Fruit fly (Drosophila melanogaster) whole organism, prepupa: ENCODE data around the gene CG4907.

Experiments used
- Blimp-1 ChIP-seq: fragments of 200-800 bp; sonication (Bioruptor generic); optimal IDR thresholded peaks from 3 replicates; lab custom pipeline; 2017; ENCODE audit warnings: missing biosample characterization, missing genetic modification characterization, mild to moderate bottlenecking, moderate library complexity, missing genetic modification reagents
- CG10631 ChIP-seq: fragments of 200-800 bp; sonication (Bioruptor generic); optimal IDR thresholded peaks from 2 replicates; lab custom pipeline; 2016; ENCODE audit warnings: missing biosample characterization, missing genetic modification characterization
- CG10669 ChIP-seq: fragments of 200-800 bp; sonication (Bioruptor generic); optimal IDR thresholded peaks from 3 replicates; lab custom pipeline; 2018; ENCODE audit warnings: missing biosample characterization, mild to moderate bottlenecking, missing genetic modification characterization, moderate library complexity
- CG11762 ChIP-seq: fragments of 200-800 bp; sonication (Bioruptor generic); optimal IDR thresholded peaks from 3 replicates; lab custom pipeline; 2016; ENCODE audit warnings: missing biosample characterization, missing genetic modification characterization; ENCODE audit not compliant: insufficient read depth
- CG11902 ChIP-seq: fragments of 200-800 bp; sonication (Bioruptor generic); optimal IDR thresholded peaks from 3 replicates; lab custom pipeline; 2016; ENCODE audit warnings: missing biosample characterization, missing genetic modification characterization
- CG15336 ChIP-seq: fragments of 200-800 bp; sonication (Bioruptor generic); IDR thresholded peaks from 2 replicates; pipeline ENCODE4 v1.3.6; 2022; ENCODE audit warnings: missing biosample characterization, missing genetic modification characterization
- CG1621 ChIP-seq: fragments of 200-800 bp; sonication (Bioruptor generic); optimal IDR thresholded peaks from 3 replicates; lab custom pipeline; 2018; ENCODE audit warnings: missing biosample characterization, mild to moderate bottlenecking, missing genetic modification characterization
- CG16779 ChIP-seq: fragments of 200-800 bp; sonication (Bioruptor generic); optimal IDR thresholded peaks from 3 replicates; lab custom pipeline; 2017; ENCODE audit warnings: missing biosample characterization, mild to moderate bottlenecking, missing genetic modification characterization
- CG3032 ChIP-seq: fragments of 200-800 bp; optimal IDR thresholded peaks from 2 replicates; lab custom pipeline; 2019; ENCODE audit warnings: missing biosample characterization, mild to moderate bottlenecking, missing genetic modification characterization, moderate library complexity
- CG31627 ChIP-seq: fragments of 200-800 bp; sonication (Bioruptor generic); optimal IDR thresholded peaks from 3 replicates; lab custom pipeline; 2016; ENCODE audit warnings: missing biosample characterization, missing genetic modification characterization
- CG32006 ChIP-seq: fragments of 200-800 bp; sonication (Bioruptor generic); optimal IDR thresholded peaks from 3 replicates; lab custom pipeline; 2017; ENCODE audit warnings: missing biosample characterization, mild to moderate bottlenecking, missing genetic modification characterization
- CG34406 ChIP-seq: fragments of 200-800 bp; sonication (Bioruptor generic); optimal IDR thresholded peaks from 3 replicates; lab custom pipeline; 2016; ENCODE audit warnings: missing biosample characterization, missing genetic modification characterization
- CG3919 ChIP-seq: fragments of 200-800 bp; sonication (Bioruptor generic); optimal IDR thresholded peaks from 3 replicates; lab custom pipeline; 2016; ENCODE audit warnings: missing biosample characterization, missing genetic modification characterization
- CG4318 ChIP-seq: fragments of 200-800 bp; sonication (Bioruptor generic); optimal IDR thresholded peaks from 3 replicates; lab custom pipeline; 2017; ENCODE audit warnings: missing biosample characterization, mild to moderate bottlenecking, missing genetic modification characterization
- CG6163 ChIP-seq: fragments of 200-800 bp; sonication (Bioruptor generic); IDR thresholded peaks from 3 replicates; pipeline ENCODE4 v1.3.6; 2022; ENCODE audit warnings: missing biosample characterization, missing genetic modification characterization
- CG6792 ChIP-seq: fragments of 200-800 bp; sonication (Bioruptor generic); optimal IDR thresholded peaks from 3 replicates; lab custom pipeline; 2016; ENCODE audit warnings: missing biosample characterization, missing genetic modification characterization
- CG6808 ChIP-seq: fragments of 200-800 bp; sonication (Bioruptor generic); optimal IDR thresholded peaks from 3 replicates; lab custom pipeline; 2017; ENCODE audit warnings: missing biosample characterization, missing genetic modification characterization, mild to moderate bottlenecking, moderate library complexity, missing genetic modification reagents
- CG6854 ChIP-seq: fragments of 200-800 bp; sonication (Bioruptor generic); optimal IDR thresholded peaks from 2 replicates; lab custom pipeline; 2017; ENCODE audit warnings: missing biosample characterization, mild to moderate bottlenecking, missing genetic modification characterization
- CG7368 ChIP-seq: fragments of 200-800 bp; sonication (Bioruptor generic); optimal IDR thresholded peaks from 3 replicates; lab custom pipeline; 2016; ENCODE audit warnings: missing biosample characterization, missing genetic modification characterization
- CG8119 ChIP-seq: fragments of 200-800 bp; sonication (Bioruptor generic); IDR thresholded peaks from 3 replicates; pipeline ENCODE4 v1.3.6; 2022; ENCODE audit warnings: missing biosample characterization, missing genetic modification characterization
- CG8319 ChIP-seq: fragments of 200-800 bp; sonication (Bioruptor generic); optimal IDR thresholded peaks from 3 replicates; lab custom pipeline; 2016; ENCODE audit warnings: missing biosample characterization, missing genetic modification characterization
- CG8632 ChIP-seq: fragments of 200-800 bp; sonication (Bioruptor generic); optimal IDR thresholded peaks from 3 replicates; lab custom pipeline; 2016; ENCODE audit warnings: missing biosample characterization, missing genetic modification characterization
- CG9139 ChIP-seq: fragments of 200-800 bp; sonication (Bioruptor generic); optimal IDR thresholded peaks from 3 replicates; lab custom pipeline; 2017; ENCODE audit warnings: missing biosample characterization, mild to moderate bottlenecking, missing genetic modification characterization
- Eip78C ChIP-seq: fragments of 200-800 bp; sonication (Bioruptor generic); peaks from one replicate; lab custom pipeline; 2016; ENCODE audit warnings: missing biosample characterization, missing genetic modification characterization
- Eip93F ChIP-seq: fragments of 200-800 bp; sonication (Bioruptor generic); optimal IDR thresholded peaks from 2 replicates; lab custom pipeline; 2016; ENCODE audit warnings: missing biosample characterization, mild to moderate bottlenecking, missing genetic modification characterization
- Ets21C ChIP-seq: fragments of 200-800 bp; sonication (Bioruptor generic); optimal IDR thresholded peaks from 3 replicates; lab custom pipeline; 2016; ENCODE audit warnings: missing biosample characterization, missing genetic modification characterization
- Ets96B ChIP-seq: fragments of 200-800 bp; optimal IDR thresholded peaks from 2 replicates; lab custom pipeline; 2019; ENCODE audit warnings: missing biosample characterization, mild to moderate bottlenecking, missing genetic modification characterization, moderate library complexity
- Gug ChIP-seq: fragments of 200-800 bp; sonication (Bioruptor generic); IDR thresholded peaks from 2 replicates; pipeline ENCODE4 v1.3.6; 2022; ENCODE audit warnings: missing biosample characterization, missing genetic modification characterization
- Hr38 ChIP-seq: sonication (Bioruptor generic); optimal IDR thresholded peaks from 2 replicates; lab custom pipeline; 2016; ENCODE audit warnings: missing biosample characterization, missing genetic modification characterization
- Lpt ChIP-seq: fragments of 200-800 bp; sonication (Bioruptor generic); optimal IDR thresholded peaks from 3 replicates; lab custom pipeline; 2016; ENCODE audit warnings: missing biosample characterization, missing genetic modification characterization
- Met ChIP-seq: fragments of 200-800 bp; sonication (Bioruptor generic); optimal IDR thresholded peaks from 3 replicates; lab custom pipeline; 2016; ENCODE audit warnings: missing biosample characterization, missing genetic modification characterization
- Smox ChIP-seq: fragments of 200-800 bp; sonication (Bioruptor generic); optimal IDR thresholded peaks from 3 replicates; lab custom pipeline; 2016; ENCODE audit warnings: missing biosample characterization, missing genetic modification characterization
- Sox102F ChIP-seq: fragments of 200-800 bp; sonication (Bioruptor generic); optimal IDR thresholded peaks from 2 replicates; lab custom pipeline; 2016; ENCODE audit warnings: missing biosample characterization, mild to moderate bottlenecking, missing genetic modification characterization
- Sox14 ChIP-seq: fragments of 200-800 bp; sonication (Bioruptor generic); optimal IDR thresholded peaks from 3 replicates; lab custom pipeline; 2016; ENCODE audit warnings: missing biosample characterization, missing genetic modification characterization
- Sox15 ChIP-seq: fragments of 200-800 bp; sonication (Bioruptor generic); optimal IDR thresholded peaks from 3 replicates; lab custom pipeline; 2016; ENCODE audit warnings: missing biosample characterization, missing genetic modification characterization
- achi ChIP-seq: fragments of 200-800 bp; sonication (Bioruptor generic); optimal IDR thresholded peaks from 3 replicates; lab custom pipeline; 2016; ENCODE audit warnings: missing biosample characterization, missing genetic modification characterization
- acj6 ChIP-seq: fragments of 200-800 bp; sonication (Bioruptor generic); optimal IDR thresholded peaks from 3 replicates; lab custom pipeline; 2016; ENCODE audit warnings: missing biosample characterization, missing genetic modification characterization
- dac ChIP-seq: fragments of 200-800 bp; sonication (Bioruptor generic); optimal IDR thresholded peaks from 2 replicates; lab custom pipeline; 2017; ENCODE audit warnings: missing biosample characterization, mild to moderate bottlenecking, missing genetic modification characterization
- dsx ChIP-seq: fragments of 200-800 bp; optimal IDR thresholded peaks from 3 replicates; lab custom pipeline; 2019; ENCODE audit warnings: missing biosample characterization, mild to moderate bottlenecking, missing genetic modification characterization, moderate library complexity; ENCODE audit not compliant: poor library complexity, severe bottlenecking
- eg ChIP-seq: fragments of 200-800 bp; sonication (Bioruptor generic); IDR thresholded peaks from 3 replicates; pipeline ENCODE4 v1.3.6; 2022; ENCODE audit warnings: missing biosample characterization, missing genetic modification characterization
- esn ChIP-seq: fragments of 200-800 bp; sonication (Bioruptor generic); optimal IDR thresholded peaks from 2 replicates; lab custom pipeline; 2016; ENCODE audit warnings: missing biosample characterization, mild to moderate bottlenecking, missing genetic modification characterization, moderate library complexity
- fd59A ChIP-seq: fragments of 200-800 bp; sonication (Bioruptor generic); optimal IDR thresholded peaks from 2 replicates; lab custom pipeline; 2017; ENCODE audit warnings: missing biosample characterization, mild to moderate bottlenecking, missing genetic modification characterization, missing genetic modification reagents
- fd85E ChIP-seq: fragments of 200-800 bp; sonication (Bioruptor generic); optimal IDR thresholded peaks from 3 replicates; lab custom pipeline; 2016; ENCODE audit warnings: missing biosample characterization, missing genetic modification characterization
- fkh ChIP-seq: fragments of 200-800 bp; sonication (Bioruptor generic); optimal IDR thresholded peaks from 3 replicates; lab custom pipeline; 2017; ENCODE audit warnings: missing biosample characterization, mild to moderate bottlenecking, missing genetic modification characterization, moderate library complexity
- pdm3 ChIP-seq: fragments of 200-800 bp; sonication (Bioruptor generic); optimal IDR thresholded peaks from 3 replicates; lab custom pipeline; 2016; ENCODE audit warnings: missing biosample characterization, missing genetic modification characterization
- salr ChIP-seq, 2 experiments: fragments of 200-800 bp; sonication (Bioruptor generic); optimal IDR thresholded peaks; 3 replicates each; lab custom pipeline; 2016 to 2018; ENCODE audit warnings: missing biosample characterization in 2 of 2, missing genetic modification characterization in 2 of 2, mild to moderate bottlenecking in 1 of 2
- spab ChIP-seq: fragments of 200-800 bp; sonication (Bioruptor generic); optimal IDR thresholded peaks from 2 replicates; lab custom pipeline; 2017; ENCODE audit warnings: missing biosample characterization, mild to moderate bottlenecking, missing genetic modification characterization, missing genetic modification reagents
- ss ChIP-seq, 2 experiments: fragments of 200-800 bp; sonication (Bioruptor generic); optimal IDR thresholded peaks; 2 replicates in 1 of 2; 3 replicates in 1 of 2; lab custom pipeline; 2017 to 2018; ENCODE audit warnings: mild to moderate bottlenecking in 2 of 2, missing biosample characterization in 2 of 2, missing genetic modification characterization in 2 of 2, moderate library complexity in 1 of 2
- vri ChIP-seq: fragments of 200-800 bp; sonication (Bioruptor generic); optimal IDR thresholded peaks from 3 replicates; lab custom pipeline; 2016; ENCODE audit warnings: missing biosample characterization, mild to moderate bottlenecking, missing genetic modification characterization

The CG4907 gene

DNA sequence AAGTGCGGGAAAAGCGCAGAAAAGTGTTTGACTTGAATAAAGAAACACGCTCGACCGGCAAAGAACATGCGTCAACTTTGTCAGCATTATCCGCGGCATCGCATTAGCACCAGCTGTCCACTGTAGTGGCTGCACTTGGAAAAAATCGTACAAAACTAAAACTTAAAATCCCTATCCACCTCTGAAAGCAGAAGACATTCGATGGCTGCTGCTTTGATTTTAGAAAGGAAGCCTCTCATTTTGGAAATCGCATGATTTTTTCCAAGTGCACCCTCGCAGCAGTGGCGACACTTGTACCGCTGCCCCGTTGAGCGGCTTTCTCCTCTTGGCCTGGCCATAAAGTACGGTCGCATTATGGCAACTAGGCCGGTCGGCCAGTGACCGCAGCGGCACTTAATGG is 46.3 kb downstream of the CG4907 start (continued):
- TF ChIP-seq CG8119 (GFP tag; lab: Robert Waterston, UW) (peak; percentile 92), CG3919 (GFP tag; lab: Kevin White, UChicago) (peak; percentile 67), ss (GFP tag; optimal IDR thresholded peaks at IDR 0.05; lab: Kevin White, UChicago) (no peak), Ets96B (tag; lab: Kevin White, UChicago) (no peak), Blimp-1 (no peak), CG7368 (GFP tag; lab: Kevin White, UChicago) (peak; percentile 48), fkh (no peak)
- TF ChIP-seq, all 60 proteins: peak for 33

DNA sequence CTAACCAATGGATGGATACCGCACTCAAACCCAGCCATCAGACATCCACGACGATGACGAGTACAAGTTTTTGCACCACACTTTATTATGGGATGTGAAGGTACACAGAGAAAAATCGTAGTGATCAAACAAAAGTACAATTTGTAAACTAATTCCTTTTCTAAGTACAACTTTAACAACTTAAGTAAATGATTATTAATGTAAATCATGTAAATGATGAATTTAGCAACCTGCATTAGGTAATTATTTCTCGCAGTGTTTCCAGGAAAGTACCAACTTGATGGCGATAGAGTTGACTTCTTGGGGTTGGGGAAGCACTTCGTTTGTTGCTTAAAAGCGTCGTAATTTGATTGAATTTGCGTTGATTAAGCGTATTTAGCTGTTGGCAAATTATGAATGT is 47.4 kb downstream of the CG4907 start:
- TF ChIP-seq dsx (GFP tag; lab: Kevin White, UChicago) (no peak), CG1621 (tag; lab: Kevin White, UChicago) (peak; percentile 32), ss (GFP tag; optimal IDR thresholded peaks at IDR 0.05; lab: Kevin White, UChicago) (no peak), CG6854 (GFP tag; lab: Kevin White, UChicago) (no peak), Ets96B (tag; lab: Kevin White, UChicago) (peak; percentile 27), salr (GFP tag; optimal IDR thresholded peaks at IDR 0.05; lab: Kevin White, UChicago) (peak; percentile 28 to 69), spab (GFP tag; lab: Kevin White, UChicago) (no peak), CG9139 (no peak), CG31627 (GFP tag; lab: Kevin White, UChicago) (peak; percentile 42), acj6 (GFP tag; lab: Kevin White, UChicago) (peak; percentile 73), CG8119 (GFP tag; lab: Robert Waterston, UW) (peak; percentile 90), Eip78C (GFP tag; lab: Kevin White, UChicago) (peak; percentile 81), Sox102F (no peak), CG3032 (tag; lab: Kevin White, UChicago) (no peak), Smox (GFP tag; lab: Kevin White, UChicago) (peak; percentile 22), CG10669 (GFP tag; lab: Kevin White, UChicago) (no peak), CG4318 (GFP tag; lab: Kevin White, UChicago) (peak; percentile 62), CG8632 (GFP tag; lab: Kevin White, UChicago) (peak; percentile 35), fd85E (no peak), Gug (no peak), eg (GFP tag; lab: Robert Waterston, UW) (peak; percentile 67), CG6808 (no peak), CG32006 (GFP tag; lab: Kevin White, UChicago) (peak; percentile 86), CG8319 (GFP tag; lab: Kevin White, UChicago) (no peak), Sox14 (GFP tag; lab: Kevin White, UChicago) (peak; percentile 64), CG11762 (no peak), achi (GFP tag; lab: Kevin White, UChicago) (peak; percentile 75), CG10631 (GFP tag; lab: Kevin White, UChicago) (peak; percentile 51), Ets21C (GFP tag; lab: Kevin White, UChicago) (no peak), fd59A (GFP tag; lab: Kevin White, UChicago) (peak; percentile 46), Eip93F (no peak), CG11902 (GFP tag; lab: Kevin White, UChicago) (no peak), fkh (no peak), CG34406 (GFP tag; lab: Kevin White, UChicago) (peak; percentile 31), CG3919 (GFP tag; lab: Kevin White, UChicago) (peak; percentile 11), Met (GFP tag; lab: Kevin White, UChicago) (peak; percentile 37), Lpt (peak; percentile 10), vri (GFP tag; lab: Kevin White, UChicago) (no peak), CG16779 (no peak), dac (GFP tag; lab: Kevin White, UChicago) (no peak), CG6792 (GFP tag; lab: Kevin White, UChicago) (peak; percentile 8), esn (GFP tag; lab: Kevin White, UChicago) (no peak), Hr38 (no peak), Blimp-1 (no peak), CG6163 (peak; percentile 76; the same call in 2 of the 3 replicates), Sox15 (GFP tag; lab: Kevin White, UChicago) (no peak), pdm3 (peak; percentile 68), CG15336 (GFP tag; lab: Robert Waterston, UW) (peak; percentile 88)
